Worm (Caenorhabditis elegans): Measurements from ENCODE around the gene srg-55.

DNA sequence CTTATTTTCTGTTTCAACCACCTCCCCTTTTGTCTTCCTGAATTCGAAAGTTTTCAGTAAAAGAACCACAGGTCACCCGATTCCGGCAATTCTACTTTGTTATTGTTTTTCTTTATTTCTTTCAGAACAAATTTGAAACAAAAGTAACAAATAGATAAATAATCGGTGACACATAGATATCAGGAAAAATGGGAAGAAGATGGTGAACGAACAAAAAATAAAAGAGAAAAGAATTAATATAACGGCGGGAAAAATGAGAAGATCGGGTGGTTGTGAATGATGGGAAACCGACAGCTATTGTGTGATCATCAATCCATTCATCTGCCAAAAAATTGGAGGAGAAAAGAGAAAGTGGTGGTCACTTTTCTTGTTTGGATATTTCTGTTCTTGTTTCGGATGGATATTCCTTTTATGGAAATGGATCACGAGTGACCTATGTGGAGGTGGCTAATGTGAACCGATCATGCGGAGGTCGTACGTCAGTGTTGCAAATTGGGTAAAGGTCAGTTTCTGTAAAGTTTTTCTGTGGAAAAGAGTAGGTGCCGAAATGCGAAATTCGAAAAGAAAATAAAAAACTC, 50.8 kb downstream of the srg-55 start:
- TF ChIP-seq M03D4.4 (tag; optimal IDR thresholded peaks at IDR 0.05): no peak
- no peak for TF ChIP-seq elt-3 (tag; optimal IDR thresholded peaks at IDR 0.05)
- TF ChIP-seq nhr-76 (tag; optimal IDR thresholded peaks at IDR 0.05): no peak
- TF ChIP-seq pha-4 (tag; optimal IDR thresholded peaks at IDR 0.05): no peak
- TF ChIP-seq snpc-4 (tag; optimal IDR thresholded peaks at IDR 0.05): no peak
- no peak for TF ChIP-seq ztf-11 (tag; optimal IDR thresholded peaks at IDR 0.05)
- no peak for TF ChIP-seq nhr-12 (tag; optimal IDR thresholded peaks at IDR 0.05)
- TF ChIP-seq ceh-39 (tag; optimal IDR thresholded peaks at IDR 0.05): no peak
- no peak for TF ChIP-seq ces-1 (GFP tag; optimal IDR thresholded peaks at IDR 0.05)
- TF ChIP-seq sem-2 (GFP tag; optimal IDR thresholded peaks at IDR 0.05): no peak
- no peak for TF ChIP-seq lin-13 (tag; optimal IDR thresholded peaks at IDR 0.05)
- TF ChIP-seq unc-62 (GFP tag; optimal IDR thresholded peaks at IDR 0.05): no peak
- no peak for TF ChIP-seq elt-1 (tag; optimal IDR thresholded peaks at IDR 0.05; ENCODE audit: borderline replicate concordance, insufficient read depth)

Measured in whole organism, mixed stage, embryonic.